Fruit fly (Drosophila melanogaster) whole organism, prepupa: ENCODE data around the gene CG4238.
A peak's percentile ranks its signal among the peaks of the same experiment; 100 is the strongest.

Experiments used
- CG11902 ChIP-seq: fragments of 200-800 bp; sonication (Bioruptor generic); optimal IDR thresholded peaks from 3 replicates; lab custom pipeline; 2016; ENCODE audit warnings: missing biosample characterization, missing genetic modification characterization
- CG15336 ChIP-seq: fragments of 200-800 bp; sonication (Bioruptor generic); IDR thresholded peaks from 2 replicates; pipeline ENCODE4 v1.3.6; 2022; ENCODE audit warnings: missing biosample characterization, missing genetic modification characterization
- CG1621 ChIP-seq: fragments of 200-800 bp; sonication (Bioruptor generic); optimal IDR thresholded peaks from 3 replicates; lab custom pipeline; 2018; ENCODE audit warnings: missing biosample characterization, mild to moderate bottlenecking, missing genetic modification characterization
- CG16779 ChIP-seq: fragments of 200-800 bp; sonication (Bioruptor generic); optimal IDR thresholded peaks from 3 replicates; lab custom pipeline; 2017; ENCODE audit warnings: missing biosample characterization, mild to moderate bottlenecking, missing genetic modification characterization
- CG3032 ChIP-seq: fragments of 200-800 bp; optimal IDR thresholded peaks from 2 replicates; lab custom pipeline; 2019; ENCODE audit warnings: missing biosample characterization, mild to moderate bottlenecking, missing genetic modification characterization, moderate library complexity
- CG32006 ChIP-seq: fragments of 200-800 bp; sonication (Bioruptor generic); optimal IDR thresholded peaks from 3 replicates; lab custom pipeline; 2017; ENCODE audit warnings: missing biosample characterization, mild to moderate bottlenecking, missing genetic modification characterization
- CG3919 ChIP-seq: fragments of 200-800 bp; sonication (Bioruptor generic); optimal IDR thresholded peaks from 3 replicates; lab custom pipeline; 2016; ENCODE audit warnings: missing biosample characterization, missing genetic modification characterization
- CG4318 ChIP-seq: fragments of 200-800 bp; sonication (Bioruptor generic); optimal IDR thresholded peaks from 3 replicates; lab custom pipeline; 2017; ENCODE audit warnings: missing biosample characterization, mild to moderate bottlenecking, missing genetic modification characterization
- CG6276 ChIP-seq: fragments of 200-800 bp; sonication (Bioruptor generic); optimal IDR thresholded peaks from 2 replicates; lab custom pipeline; 2017; ENCODE audit warnings: missing biosample characterization, mild to moderate bottlenecking, missing genetic modification characterization
- CG6792 ChIP-seq: fragments of 200-800 bp; sonication (Bioruptor generic); optimal IDR thresholded peaks from 3 replicates; lab custom pipeline; 2016; ENCODE audit warnings: missing biosample characterization, missing genetic modification characterization
- CG6808 ChIP-seq: fragments of 200-800 bp; sonication (Bioruptor generic); optimal IDR thresholded peaks from 3 replicates; lab custom pipeline; 2017; ENCODE audit warnings: missing biosample characterization, missing genetic modification characterization, mild to moderate bottlenecking, moderate library complexity, missing genetic modification reagents
- CG6854 ChIP-seq: fragments of 200-800 bp; sonication (Bioruptor generic); optimal IDR thresholded peaks from 2 replicates; lab custom pipeline; 2017; ENCODE audit warnings: missing biosample characterization, mild to moderate bottlenecking, missing genetic modification characterization
- CG7368 ChIP-seq: fragments of 200-800 bp; sonication (Bioruptor generic); optimal IDR thresholded peaks from 3 replicates; lab custom pipeline; 2016; ENCODE audit warnings: missing biosample characterization, missing genetic modification characterization
- CG8119 ChIP-seq: fragments of 200-800 bp; sonication (Bioruptor generic); IDR thresholded peaks from 3 replicates; pipeline ENCODE4 v1.3.6; 2022; ENCODE audit warnings: missing biosample characterization, missing genetic modification characterization
- CG9139 ChIP-seq: fragments of 200-800 bp; sonication (Bioruptor generic); optimal IDR thresholded peaks from 3 replicates; lab custom pipeline; 2017; ENCODE audit warnings: missing biosample characterization, mild to moderate bottlenecking, missing genetic modification characterization
- Eip75B ChIP-seq: fragments of 200-800 bp; sonication (Bioruptor generic); optimal IDR thresholded peaks from 3 replicates; lab custom pipeline; 2016; ENCODE audit warnings: missing biosample characterization, missing genetic modification characterization
- Eip78C ChIP-seq: fragments of 200-800 bp; sonication (Bioruptor generic); peaks from one replicate; lab custom pipeline; 2016; ENCODE audit warnings: missing biosample characterization, missing genetic modification characterization
- Eip93F ChIP-seq: fragments of 200-800 bp; sonication (Bioruptor generic); optimal IDR thresholded peaks from 2 replicates; lab custom pipeline; 2016; ENCODE audit warnings: missing biosample characterization, mild to moderate bottlenecking, missing genetic modification characterization
- Gug ChIP-seq: fragments of 200-800 bp; sonication (Bioruptor generic); IDR thresholded peaks from 2 replicates; pipeline ENCODE4 v1.3.6; 2022; ENCODE audit warnings: missing biosample characterization, missing genetic modification characterization
- Hr38 ChIP-seq: sonication (Bioruptor generic); optimal IDR thresholded peaks from 2 replicates; lab custom pipeline; 2016; ENCODE audit warnings: missing biosample characterization, missing genetic modification characterization
- Hr39 ChIP-seq: fragments of 200-800 bp; sonication (Bioruptor generic); optimal IDR thresholded peaks from 2 replicates; lab custom pipeline; 2016; ENCODE audit warnings: missing biosample characterization, missing genetic modification characterization
- Hr4 ChIP-seq: fragments of 200-800 bp; sonication (Bioruptor generic); optimal IDR thresholded peaks from 3 replicates; lab custom pipeline; 2016; ENCODE audit warnings: missing biosample characterization, missing genetic modification characterization
- Met ChIP-seq: fragments of 200-800 bp; sonication (Bioruptor generic); optimal IDR thresholded peaks from 3 replicates; lab custom pipeline; 2016; ENCODE audit warnings: missing biosample characterization, missing genetic modification characterization
- OdsH ChIP-seq: fragments of 200-800 bp; sonication (Bioruptor generic); optimal IDR thresholded peaks from 3 replicates; lab custom pipeline; 2016; ENCODE audit warnings: missing biosample characterization, missing genetic modification characterization
- Sox102F ChIP-seq: fragments of 200-800 bp; sonication (Bioruptor generic); optimal IDR thresholded peaks from 2 replicates; lab custom pipeline; 2016; ENCODE audit warnings: missing biosample characterization, mild to moderate bottlenecking, missing genetic modification characterization
- Sox14 ChIP-seq: fragments of 200-800 bp; sonication (Bioruptor generic); optimal IDR thresholded peaks from 3 replicates; lab custom pipeline; 2016; ENCODE audit warnings: missing biosample characterization, missing genetic modification characterization
- acj6 ChIP-seq: fragments of 200-800 bp; sonication (Bioruptor generic); optimal IDR thresholded peaks from 3 replicates; lab custom pipeline; 2016; ENCODE audit warnings: missing biosample characterization, missing genetic modification characterization
- dac ChIP-seq: fragments of 200-800 bp; sonication (Bioruptor generic); optimal IDR thresholded peaks from 2 replicates; lab custom pipeline; 2017; ENCODE audit warnings: missing biosample characterization, mild to moderate bottlenecking, missing genetic modification characterization
- dsx ChIP-seq: fragments of 200-800 bp; optimal IDR thresholded peaks from 3 replicates; lab custom pipeline; 2019; ENCODE audit warnings: missing biosample characterization, mild to moderate bottlenecking, missing genetic modification characterization, moderate library complexity; ENCODE audit not compliant: poor library complexity, severe bottlenecking
- eg ChIP-seq: fragments of 200-800 bp; sonication (Bioruptor generic); IDR thresholded peaks from 3 replicates; pipeline ENCODE4 v1.3.6; 2022; ENCODE audit warnings: missing biosample characterization, missing genetic modification characterization
- esn ChIP-seq: fragments of 200-800 bp; sonication (Bioruptor generic); optimal IDR thresholded peaks from 2 replicates; lab custom pipeline; 2016; ENCODE audit warnings: missing biosample characterization, mild to moderate bottlenecking, missing genetic modification characterization, moderate library complexity
- fd59A ChIP-seq: fragments of 200-800 bp; sonication (Bioruptor generic); optimal IDR thresholded peaks from 2 replicates; lab custom pipeline; 2017; ENCODE audit warnings: missing biosample characterization, mild to moderate bottlenecking, missing genetic modification characterization, missing genetic modification reagents
- lz ChIP-seq: fragments of 200-800 bp; sonication (Bioruptor generic); optimal IDR thresholded peaks from 3 replicates; lab custom pipeline; 2016; ENCODE audit warnings: missing biosample characterization, missing genetic modification characterization
- net ChIP-seq: fragments of 200-800 bp; sonication (Bioruptor generic); optimal IDR thresholded peaks from 3 replicates; lab custom pipeline; 2016; ENCODE audit warnings: missing biosample characterization, missing genetic modification characterization
- ss ChIP-seq, 2 experiments: fragments of 200-800 bp; sonication (Bioruptor generic); optimal IDR thresholded peaks; 2 replicates in 1 of 2; 3 replicates in 1 of 2; lab custom pipeline; 2017 to 2018; ENCODE audit warnings: mild to moderate bottlenecking in 2 of 2, missing biosample characterization in 2 of 2, missing genetic modification characterization in 2 of 2, moderate library complexity in 1 of 2
- svp ChIP-seq: fragments of 200-800 bp; sonication (Bioruptor generic); peaks from one replicate; lab custom pipeline; 2016; ENCODE audit warnings: missing biosample characterization, missing genetic modification characterization
- topi ChIP-seq: fragments of 200-800 bp; sonication (Bioruptor generic); optimal IDR thresholded peaks from 3 replicates; lab custom pipeline; 2016; ENCODE audit warnings: missing biosample characterization, missing genetic modification characterization
- vri ChIP-seq: fragments of 200-800 bp; sonication (Bioruptor generic); optimal IDR thresholded peaks from 3 replicates; lab custom pipeline; 2016; ENCODE audit warnings: missing biosample characterization, mild to moderate bottlenecking, missing genetic modification characterization

CG4238 gene

dm6 chr2L:2037551-2038252 is 28.0 kb downstream of the CG4238 start:
- no peak for TF ChIP-seq CG3032 (tag; lab: Kevin White, UChicago)
- no peak for TF ChIP-seq OdsH (GFP tag; lab: Kevin White, UChicago)
- no peak for TF ChIP-seq lz (GFP tag; lab: Kevin White, UChicago)
- no peak for TF ChIP-seq CG3919
- TF ChIP-seq dac (GFP tag; lab: Kevin White, UChicago): no peak
- TF ChIP-seq eg: no peak
- no peak for TF ChIP-seq fd59A
- TF ChIP-seq Eip75B: peak; percentile 15
- no peak for TF ChIP-seq CG16779 (tag; lab: Kevin White, UChicago)
- no peak for TF ChIP-seq CG6792
- TF ChIP-seq ss (GFP tag; optimal IDR thresholded peaks at IDR 0.05; lab: Kevin White, UChicago): peak; percentile 54 to 65
- TF ChIP-seq net (GFP tag; lab: Kevin White, UChicago): peak; percentile 37
- no peak for TF ChIP-seq CG8119 (GFP tag; lab: Robert Waterston, UW)
- TF ChIP-seq Eip93F (GFP tag; lab: Kevin White, UChicago): no peak
- no peak for TF ChIP-seq CG15336 (GFP tag; lab: Robert Waterston, UW)
- no peak for TF ChIP-seq Hr38 (GFP tag; lab: Kevin White, UChicago)
- peak; percentile 37 for TF ChIP-seq CG9139 (GFP tag; lab: Kevin White, UChicago)
- peak; percentile 21 for TF ChIP-seq Hr39 (GFP tag; lab: Kevin White, UChicago)
- TF ChIP-seq CG6276 (GFP tag; lab: Kevin White, UChicago): no peak
- TF ChIP-seq dsx (GFP tag; lab: Kevin White, UChicago): no peak
- peak; percentile 49 for TF ChIP-seq CG6854 (GFP tag; lab: Kevin White, UChicago)
- TF ChIP-seq topi (GFP tag; lab: Kevin White, UChicago): no peak
- TF ChIP-seq Sox102F (GFP tag; lab: Kevin White, UChicago): no peak
- peak; percentile 84 for TF ChIP-seq Eip78C (GFP tag; lab: Kevin White, UChicago)
- no peak for TF ChIP-seq Gug (GFP tag; lab: Robert Waterston, UW)
- TF ChIP-seq CG11902: no peak
- TF ChIP-seq esn (GFP tag; lab: Kevin White, UChicago): peak; percentile 3
- peak; percentile 99 for TF ChIP-seq svp (GFP tag; lab: Kevin White, UChicago)
- no peak for TF ChIP-seq CG4318 (GFP tag; lab: Kevin White, UChicago)
- TF ChIP-seq acj6: no peak
- peak; percentile 1 for TF ChIP-seq CG6808 (GFP tag; lab: Kevin White, UChicago)

dm6 chr2L:2038253-2038955 is 28.7 kb downstream of the CG4238 start:
- TF ChIP-seq svp (GFP tag; lab: Kevin White, UChicago) (peak; percentile 95), CG32006 (GFP tag; lab: Kevin White, UChicago) (peak; percentile 27), Eip93F (GFP tag; lab: Kevin White, UChicago) (no peak), ss (GFP tag; optimal IDR thresholded peaks at IDR 0.05; lab: Kevin White, UChicago) (peak; percentile 6 to 25), eg (0 out of 3 replicates have a peak, but pooled peaks have one; percentile 31), fd59A (no peak), CG7368 (GFP tag; lab: Kevin White, UChicago) (no peak), Sox14 (peak; percentile 72), Hr4 (GFP tag; lab: Kevin White, UChicago) (peak; percentile 19), CG1621 (tag; lab: Kevin White, UChicago) (no peak), Met (GFP tag; lab: Kevin White, UChicago) (no peak), Hr39 (GFP tag; lab: Kevin White, UChicago) (peak; percentile 12)

- no peak for TF ChIP-seq Met (GFP tag; lab: Kevin White, UChicago)
- TF ChIP-seq CG1621 (tag; lab: Kevin White, UChicago): no peak
- TF ChIP-seq dsx (GFP tag; lab: Kevin White, UChicago): no peak
- peak; percentile 89 for TF ChIP-seq vri (GFP tag; lab: Kevin White, UChicago)
- TF ChIP-seq, all 60 proteins: peak for 1
Observed at dm6 chr2L:2038956-2039263, 29.3 kb downstream of the CG4238 start.
